Fruit fly (Drosophila melanogaster) S2 (cell line): Measurements from ENCODE around the gene TFAM.

ENCODE experiments used
- CG8478 ChIP-seq: fragments of >200 bp; optimal IDR thresholded peaks from 2 replicates; lab custom pipeline; 2018
- CTCF ChIP-seq, 2 experiments: fragments of >200 bp; optimal IDR thresholded peaks; 2 replicates each; lab custom pipeline; 2018

Gene TFAM

DNA sequence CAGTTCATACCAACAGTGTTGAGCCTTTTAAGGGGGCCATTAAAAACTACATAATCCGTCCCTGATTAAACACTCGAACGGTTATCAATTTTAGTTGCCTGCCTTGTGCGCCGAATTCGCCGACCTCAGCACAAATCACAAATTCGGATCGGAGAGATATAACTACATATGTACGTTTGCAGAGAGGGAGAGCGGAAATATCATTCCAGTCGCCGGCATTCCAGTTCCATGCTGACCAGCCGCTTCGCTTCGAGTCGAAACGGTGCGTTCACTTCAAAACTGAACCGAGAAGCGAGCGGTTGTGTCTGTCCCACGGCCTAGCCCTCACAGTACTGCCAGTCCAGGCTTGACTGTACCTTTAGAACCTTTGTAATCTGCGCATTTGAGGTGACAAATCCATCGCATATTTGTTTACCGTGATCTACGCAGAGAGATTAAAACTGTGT lies 2.3 kb downstream of the TFAM start:
- TF ChIP-seq CG8478 (lab: Kevin White, UChicago): no peak
- TF ChIP-seq CTCF (optimal IDR thresholded peaks at IDR 0.05; lab: Kevin White, UChicago): no peak

DNA sequence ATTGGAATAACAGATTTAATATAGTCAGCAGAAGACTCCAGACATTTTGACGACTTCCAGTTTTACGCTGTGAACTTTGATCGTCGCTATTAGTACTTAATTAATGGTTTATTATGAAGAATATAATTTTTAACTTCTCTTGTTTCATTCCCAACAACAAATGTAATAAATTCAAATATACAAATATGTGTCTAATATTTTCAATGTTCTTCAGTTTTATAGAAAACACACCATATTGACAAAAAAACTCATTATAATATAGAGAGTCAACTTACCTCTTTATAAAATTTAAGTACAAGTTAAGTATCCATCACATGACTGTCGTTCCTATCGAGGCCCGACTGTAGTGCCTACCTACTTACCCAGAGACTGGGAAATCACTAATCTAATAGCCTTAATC lies 3.5 kb downstream of the TFAM start:
- TF ChIP-seq CG8478 (lab: Kevin White, UChicago) (no peak), CTCF (optimal IDR thresholded peaks at IDR 0.05; lab: Kevin White, UChicago) (no peak)

DNA sequence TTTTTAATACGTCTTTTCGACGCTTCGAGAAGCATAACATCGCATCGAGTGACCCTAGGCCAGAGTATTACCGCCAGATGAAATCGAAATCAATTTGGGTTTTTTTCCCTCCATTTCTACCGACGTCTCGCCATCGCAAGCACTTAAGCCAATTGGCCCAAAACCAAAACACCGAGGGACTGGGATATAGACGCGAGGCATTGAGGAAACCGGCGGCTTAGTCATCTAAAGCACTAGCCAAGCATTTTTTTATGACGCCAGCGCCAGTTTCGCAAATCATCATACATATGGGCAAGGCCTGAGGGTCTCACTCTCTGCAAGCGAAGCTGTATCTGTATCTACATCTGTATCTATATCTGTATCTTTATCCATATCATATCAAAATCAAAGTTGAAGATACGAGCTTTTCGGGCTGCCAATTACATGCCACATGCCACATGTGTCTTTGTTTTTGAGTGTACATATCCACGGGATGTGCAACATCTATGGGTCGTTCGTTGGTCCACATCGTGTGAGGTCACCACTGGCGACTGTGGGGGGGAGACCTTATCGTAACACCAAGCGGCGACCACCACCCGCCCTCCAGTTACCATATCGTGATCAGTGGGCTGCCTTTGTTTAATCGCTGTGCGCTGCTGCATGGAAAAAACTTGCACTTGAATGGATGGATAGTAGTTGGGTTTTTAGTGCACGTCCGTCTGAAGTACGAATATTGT lies 9.1 kb downstream of the TFAM start:
- TF ChIP-seq CTCF (optimal IDR thresholded peaks at IDR 0.05; lab: Kevin White, UChicago) (no peak), CG8478 (lab: Kevin White, UChicago) (no peak)

DNA sequence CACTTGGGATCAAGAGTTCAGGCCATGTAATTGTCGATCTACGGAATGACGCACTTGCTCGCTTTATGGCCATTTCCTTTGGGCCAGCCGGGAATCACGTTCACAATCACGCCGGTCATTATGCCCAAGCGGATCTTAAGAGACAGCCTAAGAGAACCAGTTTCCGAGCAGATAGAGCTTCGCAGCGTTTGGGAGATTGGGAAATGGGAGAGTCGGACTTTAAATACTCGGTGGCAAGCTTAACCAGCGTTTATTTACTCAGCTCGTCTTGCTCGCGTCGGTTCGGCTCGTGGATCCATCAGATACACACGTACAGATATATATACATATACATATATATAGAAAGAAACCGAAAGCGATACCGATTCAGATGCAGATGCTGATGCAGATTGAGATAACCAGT lies 11.3 kb downstream of the TFAM start:
- TF ChIP-seq CG8478 (lab: Kevin White, UChicago) (no peak), CTCF (optimal IDR thresholded peaks at IDR 0.05; lab: Kevin White, UChicago) (no peak)

DNA sequence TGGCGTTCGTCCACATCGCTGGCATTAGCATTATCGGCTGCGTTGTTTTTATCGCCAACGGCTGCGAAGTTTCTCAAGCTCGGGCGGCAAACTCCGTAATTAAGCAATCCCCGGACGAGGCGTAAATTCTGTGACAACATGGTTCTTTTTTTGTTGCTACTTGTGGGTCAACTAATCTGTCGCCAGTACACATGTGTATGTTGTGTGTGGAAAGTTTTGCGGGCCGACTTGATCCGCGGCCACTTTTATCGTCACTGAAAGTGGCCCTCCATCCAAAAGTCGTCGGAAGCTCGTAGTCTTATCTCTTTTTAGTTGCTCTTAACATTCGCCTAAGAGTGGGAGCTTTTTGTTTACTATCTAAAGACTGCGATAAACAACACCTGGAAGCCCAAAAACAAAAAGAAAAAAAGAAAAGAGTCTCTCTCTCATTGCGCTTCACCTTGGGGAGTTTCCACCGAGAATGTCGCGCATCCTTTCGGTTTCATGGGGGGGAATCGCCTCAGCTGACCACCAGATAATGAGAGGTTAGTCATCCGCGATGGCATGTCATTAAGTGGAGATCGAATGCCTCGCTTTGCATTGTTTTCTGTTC lies 12.9 kb downstream of the TFAM start, which contains the start of gene CG10877:
TSS of gene CG10877 (minus strand) at position 238 of the 592 bp plus-strand sequence.
- TF ChIP-seq CG8478 (lab: Kevin White, UChicago) (no peak), CTCF (optimal IDR thresholded peaks at IDR 0.05; lab: Kevin White, UChicago) (no peak)

DNA sequence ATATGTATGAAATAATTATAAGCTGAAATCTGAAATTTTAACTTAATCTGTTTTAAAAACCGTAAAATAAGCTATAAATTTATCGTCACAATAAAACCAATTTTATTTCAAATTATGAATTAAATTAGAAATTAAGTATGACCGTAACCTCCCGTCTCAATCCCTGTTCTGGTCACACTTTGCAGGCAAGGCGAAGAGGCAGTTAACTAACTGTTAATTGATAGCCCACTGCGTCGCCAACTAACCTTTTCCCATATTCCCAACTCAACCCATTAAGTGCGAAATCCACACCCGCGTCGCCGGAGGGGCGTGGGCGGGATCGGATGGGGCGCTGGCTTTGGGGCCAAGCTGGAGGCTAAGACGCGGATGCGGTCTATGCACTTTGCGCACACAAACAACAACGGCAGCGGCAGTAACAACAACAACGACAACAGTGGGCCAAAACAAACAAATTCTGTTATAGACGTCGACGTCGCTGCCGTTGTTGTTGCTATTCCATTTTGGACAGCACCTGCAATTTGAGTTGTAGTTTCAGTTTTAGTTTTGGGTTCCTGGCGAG lies 16.1 kb downstream of the TFAM start, which contains the start of gene CG5191:
TSS of gene CG5191 (plus strand) at position 198 of the 559 bp plus-strand sequence.
- no peak for TF ChIP-seq CTCF (optimal IDR thresholded peaks at IDR 0.05; lab: Kevin White, UChicago)
- no peak for TF ChIP-seq CG8478 (lab: Kevin White, UChicago)

DNA sequence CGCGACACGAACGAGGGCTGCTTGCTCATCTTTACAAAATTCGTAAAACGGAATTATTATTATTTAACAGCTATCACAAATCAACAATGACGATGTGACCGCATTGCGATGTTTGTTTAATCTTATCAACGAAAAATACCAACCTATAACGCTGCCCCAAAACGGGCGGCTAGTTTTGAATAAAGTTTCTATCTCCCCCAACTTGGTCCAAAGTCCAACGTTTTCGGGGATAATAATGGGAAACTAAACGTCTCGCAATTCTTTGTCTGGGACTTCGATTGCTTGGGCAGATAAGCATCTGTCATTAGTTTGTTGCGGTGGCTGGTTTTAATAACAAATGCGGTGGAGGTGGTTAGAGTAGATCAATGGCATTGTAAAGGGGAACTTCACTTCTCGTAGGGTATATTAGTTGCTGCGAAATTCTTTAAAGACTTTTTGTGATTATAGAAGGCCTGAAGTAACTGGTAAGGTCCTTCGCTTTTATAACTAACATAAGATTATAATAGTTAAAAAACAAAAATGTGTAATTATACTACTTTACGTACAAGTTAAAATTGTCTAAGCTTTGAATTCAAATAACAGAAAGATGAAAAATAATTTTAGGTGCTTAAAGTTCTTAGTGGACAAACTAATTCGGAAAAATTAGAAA lies 16.7 kb downstream of the TFAM start, which contains the start of gene CG15922:
TSS of gene CG15922 (minus strand) at position 262 of the 649 bp plus-strand sequence.
- no peak for TF ChIP-seq CTCF (optimal IDR thresholded peaks at IDR 0.05; lab: Kevin White, UChicago)
- TF ChIP-seq CG8478 (lab: Kevin White, UChicago): no peak

DNA sequence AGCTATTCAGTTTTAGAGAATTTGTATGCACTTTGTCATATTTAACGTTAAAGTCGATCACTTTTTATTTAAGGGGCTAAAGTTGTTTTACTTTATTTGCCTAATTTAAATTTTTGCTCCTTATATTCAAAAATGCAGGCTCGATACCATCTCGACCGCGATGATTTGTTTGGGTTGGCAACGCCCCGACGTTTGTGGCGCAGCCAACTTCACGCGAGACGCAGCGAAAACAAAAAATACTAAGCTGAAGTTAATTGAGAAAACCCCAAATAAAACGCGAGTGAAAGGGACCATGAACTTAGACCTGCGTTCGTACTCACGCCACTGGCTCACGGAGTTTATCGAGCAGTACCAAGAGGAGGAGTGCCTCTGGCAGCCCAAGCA lies 18.7 kb downstream of the TFAM start:
- no peak for TF ChIP-seq CTCF (optimal IDR thresholded peaks at IDR 0.05; lab: Kevin White, UChicago)
- no peak for TF ChIP-seq CG8478 (lab: Kevin White, UChicago)

DNA sequence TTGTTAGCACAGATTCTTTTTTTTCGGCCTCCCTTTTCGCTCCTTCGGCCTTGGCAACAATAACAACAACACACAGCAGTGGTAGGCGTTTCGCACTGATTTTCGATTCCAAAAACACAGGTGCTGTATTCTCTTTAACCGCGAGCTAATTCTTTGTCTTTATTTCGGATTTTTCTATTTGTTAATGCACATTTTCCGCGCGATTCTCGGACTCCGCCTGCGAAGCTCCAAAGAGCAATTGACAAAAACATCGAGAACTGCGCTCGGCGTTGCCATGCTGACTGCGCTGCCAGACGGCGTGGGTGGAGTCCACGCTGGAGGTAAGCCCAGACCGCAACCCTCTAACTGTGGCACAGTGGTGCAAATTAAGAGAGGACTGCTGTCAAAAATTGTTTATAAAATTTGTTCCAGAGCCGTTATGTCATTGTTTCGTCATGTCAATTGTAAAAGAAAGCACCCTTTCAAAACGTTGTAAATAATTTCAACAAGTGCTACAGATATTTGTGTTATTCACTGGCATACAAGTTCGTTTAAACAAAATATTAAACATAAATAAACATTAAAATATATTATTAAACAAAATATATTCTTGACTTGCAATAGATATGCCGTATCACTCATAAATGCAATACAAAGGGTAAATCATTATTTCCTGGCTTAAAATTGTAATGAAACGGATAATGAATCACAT lies 19.2 kb downstream of the TFAM start, which contains the start of the genes DPCoAC and CG5180:
TSS of gene DPCoAC (minus strand) at position 253 of the 691 bp plus-strand sequence.
TSS of gene CG5180 (plus strand) at position 516 of the 691 bp plus-strand sequence.
- TF ChIP-seq CTCF (optimal IDR thresholded peaks at IDR 0.05; lab: Kevin White, UChicago) (peak; percentile 58 to 66), CG8478 (lab: Kevin White, UChicago) (no peak)

DNA sequence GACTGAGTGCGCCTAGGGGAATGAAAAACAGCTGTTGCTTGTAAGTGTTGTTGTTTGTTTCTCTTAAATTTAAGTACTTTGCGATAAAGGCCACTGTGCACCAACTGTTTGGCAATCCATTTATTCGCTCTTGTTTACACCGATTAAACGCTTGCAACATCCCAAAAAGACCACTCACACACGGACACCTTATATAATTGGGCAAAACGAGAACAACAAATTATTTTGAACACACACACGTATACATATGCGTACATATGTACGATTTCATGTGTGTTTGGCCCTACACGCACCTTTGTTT lies 19.7 kb downstream of the TFAM start:
- TF ChIP-seq CG8478 (lab: Kevin White, UChicago) (no peak), CTCF (optimal IDR thresholded peaks at IDR 0.05; lab: Kevin White, UChicago) (no peak)

DNA sequence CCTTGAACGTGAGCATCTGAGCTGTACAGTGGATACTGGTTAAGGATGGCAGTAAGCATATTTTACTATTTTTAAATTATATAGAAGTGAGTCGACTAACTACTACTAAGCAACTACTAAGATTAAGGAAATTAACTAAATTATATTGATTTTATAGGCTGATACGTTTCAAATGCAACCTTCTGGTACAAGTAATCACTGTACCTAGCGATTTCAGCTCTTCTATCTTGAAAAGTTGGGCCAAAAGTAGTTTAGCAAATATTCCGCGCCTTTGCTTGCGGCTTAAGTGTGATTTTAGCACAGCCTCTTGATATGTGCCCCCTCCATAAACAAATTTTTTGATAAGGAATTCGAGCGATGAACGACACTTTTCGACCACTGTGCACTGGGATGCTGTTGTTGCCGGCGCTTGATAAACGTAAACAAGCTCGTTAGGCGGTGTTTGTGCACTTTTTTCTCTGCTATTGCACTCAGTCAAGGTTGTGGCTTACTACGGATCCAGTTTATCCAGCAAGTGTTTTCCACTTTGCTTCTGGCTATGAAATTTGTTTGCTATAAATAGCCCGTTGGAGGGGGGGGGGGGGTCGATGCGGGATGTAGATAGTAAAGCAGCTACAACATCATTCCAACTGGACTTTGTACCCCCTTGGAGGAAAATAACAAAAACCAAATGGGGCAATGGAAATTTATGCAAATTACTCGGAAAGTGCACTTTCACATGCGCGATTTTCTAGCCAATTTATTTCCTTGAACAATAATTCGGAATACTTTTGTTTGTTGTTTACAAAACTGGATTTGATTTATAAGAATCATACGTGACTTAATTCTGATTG lies 20.3 kb downstream of the TFAM start:
- no peak for TF ChIP-seq CG8478 (lab: Kevin White, UChicago)
- TF ChIP-seq CTCF (optimal IDR thresholded peaks at IDR 0.05; lab: Kevin White, UChicago): no peak

DNA sequence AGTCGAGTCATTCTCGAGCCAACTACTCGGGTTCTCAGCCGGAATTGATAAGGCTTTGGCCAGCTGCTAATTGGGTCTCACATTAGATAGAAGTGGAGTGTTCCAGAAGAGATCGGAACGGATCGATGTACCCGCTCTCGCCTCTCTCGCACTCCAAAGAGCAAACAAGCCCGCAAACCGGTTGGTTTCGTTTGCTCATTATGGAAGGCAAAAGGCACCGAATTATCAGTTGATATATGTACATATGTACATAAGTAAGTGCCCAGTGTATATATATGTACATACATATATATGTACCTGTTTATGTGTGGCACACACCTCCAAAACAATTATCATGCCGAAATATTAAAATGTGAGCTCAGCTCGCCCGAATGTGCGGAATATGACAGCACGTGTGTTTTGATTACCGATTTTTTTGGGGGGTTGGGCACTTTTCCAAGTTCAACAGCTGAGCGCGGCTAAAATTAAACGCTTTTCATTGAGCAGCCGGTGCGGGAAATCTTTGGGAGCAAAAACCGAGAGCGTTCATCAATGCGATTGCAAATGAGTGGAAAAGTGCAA lies 21.0 kb downstream of the TFAM start:
- TF ChIP-seq CG8478 (lab: Kevin White, UChicago) (no peak), CTCF (optimal IDR thresholded peaks at IDR 0.05; lab: Kevin White, UChicago) (no peak)

DNA sequence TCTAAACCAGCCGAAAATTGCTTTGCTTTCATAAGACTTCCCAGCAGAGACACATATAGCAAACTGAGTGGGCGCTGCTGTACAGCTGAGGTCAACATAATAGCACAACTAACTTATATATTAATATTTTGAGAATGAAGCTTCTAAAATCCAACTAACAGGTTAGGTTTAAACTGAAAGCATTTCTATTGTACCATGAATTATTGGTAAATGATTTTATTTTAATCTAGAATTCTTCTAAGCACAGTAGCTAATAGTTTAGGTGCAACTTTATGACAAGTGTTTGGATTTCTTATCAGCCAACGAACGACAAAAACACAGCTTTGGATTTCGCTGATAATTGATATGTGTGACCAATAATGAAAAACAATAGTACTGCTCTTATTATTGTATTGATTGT lies 21.8 kb downstream of the TFAM start:
- TF ChIP-seq CTCF (optimal IDR thresholded peaks at IDR 0.05; lab: Kevin White, UChicago) (no peak), CG8478 (lab: Kevin White, UChicago) (no peak)
